Fruit fly (Drosophila melanogaster): ENCODE data around the gene Pomp.

The Pomp gene

dm6 chr2L:20761951-20762538 is 25.4 kb upstream of the Pomp start (continued):
- TF ChIP-seq CG12236 (GFP tag; optimal IDR thresholded peaks at IDR 0.05) (no peak), stwl (tag; optimal IDR thresholded peaks at IDR 0.05) (no peak), Ets65A (GFP tag) (peak; percentile 89), CG31441 (GFP tag; IDR thresholded peaks at IDR 0.05) (no peak; the same call in 1 of the 2 replicates), CG10147 (GFP tag; optimal IDR thresholded peaks at IDR 0.05) (peak; percentile 22), Trl (optimal IDR thresholded peaks at IDR 0.05) (no peak), Trl (GFP tag; optimal IDR thresholded peaks at IDR 0.05) (no peak), fu2 (GFP tag; optimal IDR thresholded peaks at IDR 0.05) (no peak), twi (tag; optimal IDR thresholded peaks at IDR 0.05) (no peak), CG12769 (tag; optimal IDR thresholded peaks at IDR 0.05) (no peak), gcm2 (GFP tag; optimal IDR thresholded peaks at IDR 0.05) (no peak), HLH4C (GFP tag; IDR thresholded peaks at IDR 0.05; ENCODE audit: partially characterized antibody) (no peak), Hand (GFP tag; optimal IDR thresholded peaks at IDR 0.05) (no peak), CG13287 (GFP tag; IDR thresholded peaks at IDR 0.05; ENCODE audit: partially characterized antibody) (no peak), sr (GFP tag; IDR thresholded peaks at IDR 0.05) (no peak), Eip74EF (GFP tag; optimal IDR thresholded peaks at IDR 0.05) (peak in 1 of 2 experiments; percentile 23), ERR (GFP tag; optimal IDR thresholded peaks at IDR 0.05) (no peak), CG8478 (optimal IDR thresholded peaks at IDR 0.05) (no peak), Spps (tag; optimal IDR thresholded peaks at IDR 0.05) (no peak), sqz (GFP tag; optimal IDR thresholded peaks at IDR 0.05) (no peak), CG17568 (GFP tag; optimal IDR thresholded peaks at IDR 0.05) (no peak), vfl (GFP tag; optimal IDR thresholded peaks at IDR 0.05) (no peak), chif (GFP tag; optimal IDR thresholded peaks at IDR 0.05) (no peak), CG32532 (GFP tag; IDR thresholded peaks at IDR 0.05) (peak; percentile 34; the same call in 1 of the 2 replicates), Mrtf (GFP tag; IDR thresholded peaks at IDR 0.05) (no peak), CG18011 (GFP tag; optimal IDR thresholded peaks at IDR 0.05) (no peak), Mad (GFP tag; optimal IDR thresholded peaks at IDR 0.05) (no peak), disco-r (GFP tag; optimal IDR thresholded peaks at IDR 0.05) (no peak), H2.0 (GFP tag; IDR thresholded peaks at IDR 0.05) (no peak), CG12659 (GFP tag; optimal IDR thresholded peaks at IDR 0.05) (peak; percentile 32), CG8388 (GFP tag; optimal IDR thresholded peaks at IDR 0.05) (peak; percentile 50), CG16815 (GFP tag; optimal IDR thresholded peaks at IDR 0.05) (no peak), D19A (tag; optimal IDR thresholded peaks at IDR 0.05) (peak; percentile 34), zen (tag; optimal IDR thresholded peaks at IDR 0.05) (peak; percentile 68), Jarid2 (GFP tag; optimal IDR thresholded peaks at IDR 0.05) (no peak), CG4360 (GFP tag; IDR thresholded peaks at IDR 0.05) (no peak), z (GFP tag; IDR thresholded peaks at IDR 0.05) (no peak), hkb (optimal IDR thresholded peaks at IDR 0.05) (no peak), hkb (GFP tag; IDR thresholded peaks at IDR 0.05) (0 out of 2 replicates have a peak, but pooled peaks have one; percentile 24), Bteb2 (GFP tag; optimal IDR thresholded peaks at IDR 0.05) (no peak), Doc2 (GFP tag; IDR thresholded peaks at IDR 0.05) (no peak), Bgb (GFP tag; IDR thresholded peaks at IDR 0.05; ENCODE audit: partially characterized antibody) (no peak), CG10543 (GFP tag; optimal IDR thresholded peaks at IDR 0.05) (no peak), CG17361 (GFP tag; IDR thresholded peaks at IDR 0.05) (peak; percentile 56; the same call in 2 of the 3 replicates), seq (GFP tag; IDR thresholded peaks at IDR 0.05) (peak; percentile 23; the same call in 1 of the 2 replicates), CG10321 (GFP tag; IDR thresholded peaks at IDR 0.05) (no peak), CG13624 (GFP tag; optimal IDR thresholded peaks at IDR 0.05) (no peak), bbx (GFP tag; IDR thresholded peaks at IDR 0.05; ENCODE audit: partially characterized antibody) (no peak), toy (GFP tag; IDR thresholded peaks at IDR 0.05) (no peak), CG2116 (GFP tag; optimal IDR thresholded peaks at IDR 0.05) (no peak), CG18619 (GFP tag; optimal IDR thresholded peaks at IDR 0.05) (no peak)
